Fruit fly (Drosophila melanogaster): Measurements from ENCODE around the gene CG17211.

DNA sequence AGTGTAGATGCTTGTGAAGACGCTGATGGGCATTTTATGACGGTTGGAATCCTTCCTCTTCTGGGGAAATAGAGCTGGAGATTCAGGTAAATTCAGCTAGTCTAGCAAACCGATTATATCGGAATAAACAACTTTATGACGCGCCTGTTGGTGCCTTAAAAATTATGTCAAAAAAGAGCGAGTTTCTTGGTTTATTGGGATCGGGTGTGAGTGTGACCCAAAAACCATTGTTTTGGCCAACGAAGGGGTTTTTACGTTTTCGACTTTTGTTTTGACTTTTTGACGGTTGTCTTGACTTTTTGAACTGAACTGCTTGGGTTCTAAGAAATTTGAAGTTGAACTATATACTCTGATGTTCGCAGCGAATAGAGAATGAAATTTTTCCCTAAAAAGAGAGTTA, 22.1 kb upstream of the CG17211 start:
- TF ChIP-seq CG8478 (optimal IDR thresholded peaks at IDR 0.05) (no peak), CTCF (optimal IDR thresholded peaks at IDR 0.05) (no peak)

All from S2 (cell line).